Fruit fly (Drosophila melanogaster): ENCODE results near the gene atk.

DNA sequence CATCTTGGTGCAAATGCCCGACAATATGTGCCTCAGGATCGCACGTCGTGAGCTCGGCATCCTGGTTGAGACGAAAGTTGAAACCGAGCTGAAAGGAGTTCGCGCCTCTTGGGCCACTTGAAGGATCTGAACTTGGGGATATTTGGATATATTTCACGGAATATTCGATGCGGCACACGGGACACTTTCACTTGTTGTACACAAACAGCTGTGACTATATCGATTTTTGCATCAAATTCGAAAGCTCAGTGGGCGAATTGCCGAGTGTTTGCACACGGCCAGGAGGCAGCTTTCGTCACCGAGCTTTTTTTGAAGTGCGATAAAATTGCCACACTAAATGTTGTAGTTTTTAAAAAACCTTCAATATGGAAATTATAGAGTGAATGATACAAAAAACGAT is 54.3 kb downstream of the atk start, which contains the start of gene CG13248:
- no peak for TF ChIP-seq CTCF (optimal IDR thresholded peaks at IDR 0.05)
- TF ChIP-seq CG8478 (optimal IDR thresholded peaks at IDR 0.05): no peak

Data from S2 (cell line).